Worm (Caenorhabditis elegans) whole organism, L3 larva: ENCODE results near the gene sri-63.

Source experiments
- R02D3.7 ChIP-seq: fragments of 150-350 bp; optimal IDR thresholded peaks from 2 replicates; lab custom pipeline; 2014; ENCODE audit warnings: missing biosample characterization, missing genetic modification characterization
- ceh-9 ChIP-seq: sonication (generic microtip); optimal IDR thresholded peaks from 2 replicates; lab custom pipeline; 2018; ENCODE audit warnings: missing biosample characterization, missing genetic modification characterization
- lin-39 ChIP-seq: fragments of 150-350 bp; optimal IDR thresholded peaks from 2 replicates; lab custom pipeline; 2018; ENCODE audit warnings: missing biosample characterization, missing genetic modification reagents, missing genetic modification characterization
- nhr-11 ChIP-seq: fragments of 150-350 bp; optimal IDR thresholded peaks from 2 replicates; lab custom pipeline; 2014; ENCODE audit warnings: missing biosample characterization, missing genetic modification characterization
- nhr-76 ChIP-seq: fragments of 150-350 bp; sonication (generic microtip); optimal IDR thresholded peaks from 5 replicates; lab custom pipeline; 2014; ENCODE audit warnings: missing biosample characterization, missing genetic modification characterization
- pqm-1 ChIP-seq: fragments of 150-350 bp; optimal IDR thresholded peaks from 2 replicates; lab custom pipeline; 2017; ENCODE audit warnings: missing biosample characterization, missing genetic modification characterization, inconsistent platforms
- snpc-4 ChIP-seq: fragments of 150-350 bp; optimal IDR thresholded peaks from 2 replicates; lab custom pipeline; 2014; ENCODE audit warnings: missing biosample characterization, missing genetic modification characterization
- ztf-11 ChIP-seq: fragments of 150-350 bp; optimal IDR thresholded peaks from 2 replicates; lab custom pipeline; 2014; ENCODE audit warnings: missing biosample characterization, missing genetic modification characterization
- ztf-4 ChIP-seq: fragments of 150-350 bp; optimal IDR thresholded peaks from 2 replicates; lab custom pipeline; 2014; ENCODE audit warnings: missing biosample characterization, missing genetic modification characterization

DNA sequence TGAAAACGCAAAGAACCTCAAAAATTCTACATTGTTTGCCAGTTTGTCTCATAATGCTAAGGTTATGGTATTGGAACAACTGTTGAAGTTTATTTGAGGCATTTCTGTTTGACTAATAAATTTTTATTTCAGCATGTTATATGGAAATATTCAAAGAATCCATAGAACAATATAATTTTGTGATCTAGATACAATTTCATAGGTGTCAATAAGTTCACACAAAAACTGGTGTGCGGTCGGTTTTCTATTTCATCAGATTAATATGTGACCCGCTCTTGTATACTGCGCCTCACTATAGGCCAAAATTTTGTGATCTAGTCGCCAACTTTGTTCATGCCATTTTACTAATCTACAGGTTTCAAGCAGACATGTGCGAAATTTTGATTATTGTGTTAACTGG lies 12.3 kb downstream of the sri-63 start, which contains the start of gene btb-22:
- TF ChIP-seq R02D3.7, result no peak
- no peak for TF ChIP-seq nhr-76 (tag; lab: Kevin White, UChicago)
- no peak for TF ChIP-seq pqm-1 (tag; lab: Kevin White, UChicago)
- no peak for TF ChIP-seq nhr-11 (tag; lab: Kevin White, UChicago)
- TF ChIP-seq ztf-4, result no peak
- TF ChIP-seq lin-39 (tag; lab: Kevin White, UChicago), result no peak
- no peak for TF ChIP-seq ceh-9 (tag; lab: Kevin White, UChicago)
- no peak for TF ChIP-seq ztf-11 (tag; lab: Kevin White, UChicago)
- no peak for TF ChIP-seq snpc-4
